Fruit fly (Drosophila melanogaster): ENCODE measurements around the gene Rcd-1r.

- no peak for TF ChIP-seq CG4496 (GFP tag; IDR thresholded peaks at IDR 0.05)
- no peak for TF ChIP-seq CG13204 (GFP tag; optimal IDR thresholded peaks at IDR 0.05)
- TF ChIP-seq Pif1A (GFP tag; optimal IDR thresholded peaks at IDR 0.05), result no peak
- TF ChIP-seq CG15710 (tag; optimal IDR thresholded peaks at IDR 0.05), result no peak
- no peak for TF ChIP-seq Ets98B (GFP tag; IDR thresholded peaks at IDR 0.05)
- TF ChIP-seq CG8159 (tag; optimal IDR thresholded peaks at IDR 0.05), result no peak
- TF ChIP-seq EcR (GFP tag; optimal IDR thresholded peaks at IDR 0.05), result no peak
- no peak for TF ChIP-seq CG8301 (tag; optimal IDR thresholded peaks at IDR 0.05)
- TF ChIP-seq CG17806 (tag; optimal IDR thresholded peaks at IDR 0.05), result no peak
These were observed 31.1 kb downstream of the Rcd-1r start for dm6 chr2L:8982584-8983302.
